Worm (Caenorhabditis elegans) whole organism, late embryonic: ENCODE results near the gene cash-1.

Experiments
- F13H6.1 ChIP-seq: sonication (generic microtip); optimal IDR thresholded peaks from 2 replicates; lab custom pipeline; 2016; ENCODE audit warnings: missing genetic modification characterization, missing compliant biosample characterization
- ceh-34 ChIP-seq: sonication (generic microtip); optimal IDR thresholded peaks from 2 replicates; lab custom pipeline; 2016; ENCODE audit warnings: mild to moderate bottlenecking, missing genetic modification characterization, missing compliant biosample characterization
- eyg-1 ChIP-seq: sonication (generic microtip); optimal IDR thresholded peaks from 2 replicates; lab custom pipeline; 2016; ENCODE audit warnings: missing genotype, missing genetic modification characterization, missing compliant biosample characterization
- fax-1 ChIP-seq: sonication (generic microtip); optimal IDR thresholded peaks from 2 replicates; lab custom pipeline; 2016; ENCODE audit warnings: missing genotype, missing genetic modification characterization, missing compliant biosample characterization
- hlh-30 ChIP-seq: sonication (generic microtip); optimal IDR thresholded peaks from 2 replicates; lab custom pipeline; 2017; ENCODE audit warnings: antibody characterized with exemption, missing genetic modification characterization, missing compliant biosample characterization; ENCODE audit not compliant: insufficient read depth
- hlh-8 ChIP-seq: sonication (generic microtip); optimal IDR thresholded peaks from 2 replicates; lab custom pipeline; 2016; ENCODE audit warnings: missing genotype, missing genetic modification characterization, missing compliant biosample characterization
- pqm-1 ChIP-seq: sonication (generic microtip); optimal IDR thresholded peaks from 2 replicates; lab custom pipeline; 2016; ENCODE audit warnings: missing genetic modification characterization, missing compliant biosample characterization
- sox-4 ChIP-seq: sonication (generic microtip); optimal IDR thresholded peaks from 2 replicates; lab custom pipeline; 2017; ENCODE audit warnings: mild to moderate bottlenecking, missing genetic modification characterization, inconsistent platforms, missing compliant biosample characterization
- tbx-2 ChIP-seq: sonication (generic microtip); optimal IDR thresholded peaks from 2 replicates; lab custom pipeline; 2016; ENCODE audit warnings: missing genetic modification characterization, missing compliant biosample characterization
- tbx-7 ChIP-seq: sonication (generic microtip); optimal IDR thresholded peaks from 2 replicates; lab custom pipeline; 2016; ENCODE audit warnings: missing genotype, missing genetic modification characterization, missing compliant biosample characterization
- ztf-16 ChIP-seq: sonication (generic microtip); optimal IDR thresholded peaks from 2 replicates; lab custom pipeline; 2017; ENCODE audit warnings: missing genetic modification characterization, missing compliant biosample characterization

ce11 chrV:10358238-10358637, 3.8 kb upstream of the cash-1 start, which contains the start of gene ttll-15:
- no peak for TF ChIP-seq ceh-34 (tag; lab: Kevin White, UChicago)
- TF ChIP-seq hlh-8 (tag; lab: Kevin White, UChicago), result no peak
- no peak for TF ChIP-seq sox-4
- no peak for TF ChIP-seq tbx-2
- no peak for TF ChIP-seq tbx-7 (tag; lab: Kevin White, UChicago)
- TF ChIP-seq eyg-1 (tag; lab: Kevin White, UChicago), result no peak
- TF ChIP-seq pqm-1, result no peak
- TF ChIP-seq fax-1 (tag; lab: Kevin White, UChicago), result no peak
- TF ChIP-seq hlh-30, result no peak
- no peak for TF ChIP-seq F13H6.1
- no peak for TF ChIP-seq ztf-16 (tag; lab: Kevin White, UChicago)
